Fruit fly (Drosophila melanogaster) whole organism, larva: ENCODE results near the gene CG32305.

ENCODE experiments used
- noc ChIP-seq: fragments of 200-800 bp; sonication (Bioruptor generic); optimal IDR thresholded peaks from 3 replicates; lab custom pipeline; 2019; ENCODE audit warnings: missing biosample characterization, mild to moderate bottlenecking, missing genetic modification characterization, moderate library complexity

CG32305 gene

dm6 chr3L:2265692-2266444, 17.4 kb downstream of the CG32305 start, which contains the start of the genes ecd and CG13806:
Gene ecd, minus strand, starts transcription at chr3L:2265857.
Gene CG13806, plus strand, starts transcription at chr3L:2266394.
- no peak for TF ChIP-seq noc (tag; lab: Kevin White, UChicago)

dm6 chr3L:2267558-2267957, 19.1 kb downstream of the CG32305 start, which contains the start of gene obst-I:
Gene obst-I, plus strand, starts transcription at chr3L:2267858.
- no peak for TF ChIP-seq noc (tag; lab: Kevin White, UChicago)

dm6 chr3L:2268525-2268924, 20.1 kb downstream of the CG32305 start, which contains the start of gene CG32302:
Gene CG32302, plus strand, starts transcription at chr3L:2268825.
- TF ChIP-seq noc (tag; lab: Kevin White, UChicago), result no peak

- TF ChIP-seq noc (tag; lab: Kevin White, UChicago), result no peak
These were observed 24.2 kb downstream of the CG32305 start, which contains the start of gene yellow-g for dm6 chr3L:2272669-2273068. Gene yellow-g, minus strand, starts transcription at chr3L:2272769.

- no peak for TF ChIP-seq noc (tag; lab: Kevin White, UChicago)
These were observed 25.0 kb downstream of the CG32305 start for dm6 chr3L:2273392-2273791.

dm6 chr3L:2276250-2276649, 27.8 kb downstream of the CG32305 start, which contains the start of gene yellow-g2:
Gene yellow-g2, plus strand, starts transcription at chr3L:2276550.
- no peak for TF ChIP-seq noc (tag; lab: Kevin White, UChicago)

- TF ChIP-seq noc (tag; lab: Kevin White, UChicago), result no peak
These were observed 34.1 kb downstream of the CG32305 start, which contains the start of gene MsR2 for dm6 chr3L:2282506-2282905. Gene MsR2, plus strand, starts transcription at chr3L:2282883.
